Worm (Caenorhabditis elegans) whole organism, L1 larva: ENCODE results near the gene coa-1.
A peak's percentile ranks its signal among the peaks of the same experiment; 100 is the strongest.

ENCODE experiments used
- ama-1 ChIP-seq: fragments of 150-350 bp; optimal IDR thresholded peaks from 2 replicates; lab custom pipeline; 2014
- ceh-8 ChIP-seq: fragments of 200-800 bp; sonication (Bioruptor generic); optimal IDR thresholded peaks from 2 replicates; lab custom pipeline; 2018; ENCODE audit warnings: mild to moderate bottlenecking, missing genetic modification characterization, moderate library complexity, missing compliant biosample characterization
- fkh-4 ChIP-seq: sonication (generic microtip); optimal IDR thresholded peaks from 2 replicates; lab custom pipeline; 2016; ENCODE audit warnings: missing compliant biosample characterization, missing genetic modification characterization, borderline replicate concordance
- mep-1 ChIP-seq: fragments of 150-350 bp; optimal IDR thresholded peaks from 2 replicates; lab custom pipeline; 2014; ENCODE audit warnings: missing biosample characterization, missing genetic modification characterization
- nhr-28 ChIP-seq: fragments of 150-350 bp; optimal IDR thresholded peaks from 2 replicates; lab custom pipeline; 2014; ENCODE audit warnings: missing biosample characterization, missing genetic modification characterization
- nhr-90 ChIP-seq: sonication (generic microtip); optimal IDR thresholded peaks from 2 replicates; lab custom pipeline; 2016; ENCODE audit warnings: mild to moderate bottlenecking, missing genetic modification characterization, missing compliant biosample characterization; ENCODE audit not compliant: poor library complexity
- skn-1 ChIP-seq: fragments of 150-350 bp; optimal IDR thresholded peaks from 2 replicates; lab custom pipeline; 2014; ENCODE audit warnings: missing biosample characterization, missing genetic modification characterization
- tbx-2 ChIP-seq: sonication (generic microtip); optimal IDR thresholded peaks from 2 replicates; lab custom pipeline; 2016; ENCODE audit warnings: missing genetic modification characterization, missing compliant biosample characterization
- unc-62 ChIP-seq: fragments of 150-350 bp; optimal IDR thresholded peaks from 2 replicates; lab custom pipeline; 2014; ENCODE audit warnings: missing biosample characterization, missing genetic modification reagents, missing genetic modification characterization
- vab-15 ChIP-seq: sonication (generic microtip); optimal IDR thresholded peaks from 2 replicates; lab custom pipeline; 2017; ENCODE audit warnings: missing genotype, mild to moderate bottlenecking, missing genetic modification characterization, missing compliant biosample characterization
- ztf-11 ChIP-seq, 2 experiments: sonication (generic microtip); optimal IDR thresholded peaks; 2 replicates each; lab custom pipeline; 2016 to 2017; ENCODE audit warnings: missing genetic modification characterization in 2 of 2, missing biosample characterization in 1 of 2, missing compliant biosample characterization in 1 of 2

ce11 chrIV:240257-240754 lies 35.2 kb downstream of the coa-1 start, which contains the start of the genes fnta-1 and cogc-8:
- TF ChIP-seq ceh-8 (GFP tag; lab: Kevin White, UChicago): no peak
- TF ChIP-seq nhr-28: no peak
- no peak for TF ChIP-seq unc-62 (GFP tag; lab: Kevin White, UChicago)
- peak; percentile 10 for TF ChIP-seq skn-1 (tag; lab: Kevin White, UChicago)
- TF ChIP-seq mep-1: peak; percentile 65
- no peak for TF ChIP-seq vab-15 (tag; lab: Kevin White, UChicago)
- TF ChIP-seq tbx-2: peak; percentile 44
- no peak for TF ChIP-seq fkh-4 (tag; lab: Kevin White, UChicago)
- TF ChIP-seq nhr-90 (tag; lab: Kevin White, UChicago): peak; percentile 19
- TF ChIP-seq ztf-11 (tag; optimal IDR thresholded peaks at IDR 0.05; lab: Kevin White, UChicago): no peak
- TF ChIP-seq ama-1 (lab: Kevin White, UChicago): no peak
